Worm (Caenorhabditis elegans) whole organism, L3 larva: ENCODE results near the gene dph-3.

ENCODE experiments used
- aly-2 ChIP-seq: fragments of 150-350 bp; optimal IDR thresholded peaks from 2 replicates; lab custom pipeline; 2014; ENCODE audit warnings: missing biosample characterization, missing genetic modification characterization
- ama-1 ChIP-seq: fragments of 150-350 bp; optimal IDR thresholded peaks from 2 replicates; lab custom pipeline; 2018
- ceh-82 ChIP-seq: fragments of 150-350 bp; optimal IDR thresholded peaks from 2 replicates; lab custom pipeline; 2014; ENCODE audit warnings: missing biosample characterization, missing genetic modification characterization
- elt-1 ChIP-seq: fragments of 150-350 bp; optimal IDR thresholded peaks from 2 replicates; lab custom pipeline; 2014; ENCODE audit warnings: missing biosample characterization, missing genetic modification characterization
- elt-2 ChIP-seq: sonication (generic microtip); optimal IDR thresholded peaks from 2 replicates; lab custom pipeline; 2016; ENCODE audit warnings: missing genetic modification reagents, mild to moderate bottlenecking, missing genetic modification characterization, missing compliant biosample characterization
- jun-1 ChIP-seq: fragments of 150-350 bp; optimal IDR thresholded peaks from 2 replicates; lab custom pipeline; 2014; ENCODE audit warnings: missing biosample characterization, missing genetic modification reagents, missing genetic modification characterization
- lin-15B ChIP-seq: fragments of 150-350 bp; optimal IDR thresholded peaks from 2 replicates; lab custom pipeline; 2014; ENCODE audit warnings: missing biosample characterization, missing genetic modification characterization
- mdl-1 ChIP-seq: fragments of 150-350 bp; optimal IDR thresholded peaks from 2 replicates; lab custom pipeline; 2014; ENCODE audit warnings: missing biosample characterization, missing genetic modification characterization
- nfya-1 ChIP-seq: sonication (generic microtip); optimal IDR thresholded peaks from 2 replicates; lab custom pipeline; 2017; ENCODE audit warnings: missing genetic modification characterization, mild to moderate bottlenecking, missing compliant biosample characterization, antibody characterized with exemption, moderate library complexity; ENCODE audit not compliant: insufficient read depth
- nhr-28 ChIP-seq: fragments of 150-350 bp; optimal IDR thresholded peaks from 2 replicates; lab custom pipeline; 2014; ENCODE audit warnings: missing biosample characterization, missing genetic modification characterization
- pha-4 ChIP-seq: fragments of 150-350 bp; optimal IDR thresholded peaks from 2 replicates; lab custom pipeline; 2014; ENCODE audit warnings: missing biosample characterization, missing genetic modification reagents, missing genetic modification characterization

- TF ChIP-seq ama-1 (lab: Kevin White, UChicago) (no peak), nhr-28 (tag; lab: Kevin White, UChicago) (no peak), aly-2 (tag; lab: Kevin White, UChicago) (no peak), pha-4 (tag; lab: Kevin White, UChicago) (no peak), jun-1 (tag; lab: Kevin White, UChicago) (no peak), elt-1 (no peak), nfya-1 (tag; lab: Kevin White, UChicago) (no peak), ceh-82 (tag; lab: Kevin White, UChicago) (no peak), elt-2 (tag; lab: Kevin White, UChicago) (no peak), lin-15B (tag; lab: Kevin White, UChicago) (no peak), mdl-1 (no peak)
Measured at ce11 chrIV:9696513-9696912, 10.4 kb upstream of the dph-3 start.
